Worm (Caenorhabditis elegans): Measurements from ENCODE around the gene exp-1.

- no peak for TF ChIP-seq hnd-1 (tag; optimal IDR thresholded peaks at IDR 0.05)
- no peak for TF ChIP-seq ama-1 (optimal IDR thresholded peaks at IDR 0.05)
- TF ChIP-seq flt-1 (GFP tag; IDR thresholded peaks at IDR 0.05), result no peak
- TF ChIP-seq ets-7 (tag; optimal IDR thresholded peaks at IDR 0.05), result no peak
- no peak for TF ChIP-seq hmg-4 (GFP tag; optimal IDR thresholded peaks at IDR 0.05)
- no peak for TF ChIP-seq tbx-37 (GFP tag; conservative IDR thresholded peaks at IDR 0.05)
- no peak for TF ChIP-seq ceh-36 (tag; optimal IDR thresholded peaks at IDR 0.05)
- TF ChIP-seq pes-1 (GFP tag; IDR thresholded peaks at IDR 0.05), result no peak
- no peak for TF ChIP-seq scrt-1 (GFP tag; IDR thresholded peaks at IDR 0.05)
- TF ChIP-seq F13C5.2 (tag; optimal IDR thresholded peaks at IDR 0.05), result no peak
Measured at ce11 chrII:6109989-6110388, 50.9 kb downstream of the exp-1 start.
